Fruit fly (Drosophila melanogaster): ENCODE results near the gene CG17572.

dm6 chr2L:19051534-19052100 lies 22.3 kb downstream of the CG17572 start, which contains the start of gene Rpn3:
- no peak for TF ChIP-seq CG8478 (optimal IDR thresholded peaks at IDR 0.05)
- TF ChIP-seq psq (optimal IDR thresholded peaks at IDR 0.05), result no peak
- no peak for TF ChIP-seq usp (GFP tag; optimal IDR thresholded peaks at IDR 0.05)
